Fruit fly (Drosophila melanogaster): ENCODE data around the gene IM33.
A peak's percentile ranks its signal among the peaks of the same experiment; 100 is the strongest.

Gene IM33

DNA sequence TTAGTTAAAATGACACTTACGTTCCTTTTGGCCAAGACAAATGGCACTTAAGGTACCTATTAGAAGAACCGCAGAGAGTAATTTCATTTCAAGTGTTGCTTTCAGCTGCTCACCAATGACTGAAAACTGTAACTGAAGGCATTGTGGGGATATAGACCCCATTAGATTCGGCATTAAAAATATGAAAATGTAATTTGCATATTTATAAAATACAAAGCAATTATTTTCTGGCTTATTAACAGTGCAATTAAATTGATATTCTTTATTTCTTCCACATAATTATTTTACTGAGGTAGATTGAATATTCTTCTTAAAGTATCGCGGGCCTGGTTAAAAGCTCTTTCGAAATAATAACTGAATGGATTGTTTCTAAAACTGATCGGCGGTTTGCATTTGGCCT, 27.4 kb downstream of the IM33 start, which contains the start of gene Sfp24Bd:
TSS of gene Sfp24Bd (minus strand) at position 101 of the 400 bp plus-strand sequence.
- TF ChIP-seq CG10631 (GFP tag; optimal IDR thresholded peaks at IDR 0.05): no peak
- TF ChIP-seq Eip93F (GFP tag; optimal IDR thresholded peaks at IDR 0.05): no peak
- TF ChIP-seq CG6854 (GFP tag; optimal IDR thresholded peaks at IDR 0.05): no peak
- no peak for TF ChIP-seq CG11294 (GFP tag; IDR thresholded peaks at IDR 0.05)
- no peak for TF ChIP-seq Hr39 (GFP tag; optimal IDR thresholded peaks at IDR 0.05)
- no peak for TF ChIP-seq CG8632 (GFP tag; optimal IDR thresholded peaks at IDR 0.05)
- TF ChIP-seq Blimp-1 (GFP tag; optimal IDR thresholded peaks at IDR 0.05): no peak
- no peak for TF ChIP-seq CG6808 (GFP tag; optimal IDR thresholded peaks at IDR 0.05)
- TF ChIP-seq CG3919 (GFP tag; optimal IDR thresholded peaks at IDR 0.05): no peak
- no peak for TF ChIP-seq acj6 (GFP tag; optimal IDR thresholded peaks at IDR 0.05)
- TF ChIP-seq CG32006 (GFP tag; optimal IDR thresholded peaks at IDR 0.05): no peak
- no peak for TF ChIP-seq Hr4 (GFP tag; optimal IDR thresholded peaks at IDR 0.05)

DNA sequence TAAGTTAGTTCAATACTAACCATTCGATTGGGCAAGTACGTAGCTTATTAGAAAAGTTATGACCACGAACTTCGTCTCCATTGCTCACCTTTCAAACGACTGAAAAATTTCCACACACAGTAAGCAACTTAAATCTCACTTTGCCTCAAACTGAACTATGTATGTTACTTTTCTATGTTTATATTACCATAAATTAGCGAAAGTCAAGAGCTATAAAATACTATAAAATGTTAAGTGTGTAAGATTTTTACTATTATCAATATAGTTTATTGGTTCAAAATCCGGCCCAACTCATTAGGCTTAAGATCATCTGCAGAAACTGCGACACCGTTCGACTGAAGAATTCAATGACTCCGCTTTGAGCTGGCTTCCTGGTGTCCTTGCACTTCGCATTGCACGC, 28.0 kb downstream of the IM33 start, which contains the start of gene Sfp24Ba:
TSS of gene Sfp24Ba (minus strand) at position 101 of the 400 bp plus-strand sequence.
- TF ChIP-seq Sox102F (GFP tag; optimal IDR thresholded peaks at IDR 0.05): no peak
- no peak for TF ChIP-seq lz (GFP tag; optimal IDR thresholded peaks at IDR 0.05)
- no peak for TF ChIP-seq CG31627 (GFP tag; optimal IDR thresholded peaks at IDR 0.05)
- TF ChIP-seq topi (GFP tag; optimal IDR thresholded peaks at IDR 0.05): no peak

DNA sequence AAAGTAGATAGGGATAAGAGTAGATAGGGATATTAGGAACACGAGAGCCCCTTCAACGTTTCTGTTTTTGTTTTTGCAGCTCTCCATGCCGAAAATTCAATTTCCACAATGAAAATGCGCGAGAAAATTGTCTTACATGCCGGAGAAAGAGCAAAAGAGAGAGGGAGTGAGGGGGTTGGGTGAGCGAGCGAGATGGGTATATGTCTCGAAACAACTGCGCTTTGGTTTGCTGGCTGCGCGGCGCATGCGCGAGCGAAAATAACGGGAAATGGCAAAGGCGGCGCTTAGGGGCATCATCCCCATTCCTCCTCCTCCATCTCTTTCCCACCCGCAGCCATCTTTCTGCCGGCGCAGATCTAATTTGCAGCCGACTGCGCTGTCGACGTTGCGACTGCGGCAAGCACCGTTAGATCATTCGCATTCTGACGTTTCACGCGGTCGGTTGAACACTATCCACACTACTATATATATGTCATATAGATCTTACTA, 34.1 kb downstream of the IM33 start, which contains the start of gene Drgx:
TSS of gene Drgx (plus strand) at position 439 of the 489 bp plus-strand sequence.
- TF ChIP-seq CG15336 (GFP tag; IDR thresholded peaks at IDR 0.05): no peak
- 0 out of 3 replicates have a peak, but pooled peaks have one; percentile 11 for TF ChIP-seq CG6163 (GFP tag; IDR thresholded peaks at IDR 0.05)

DNA sequence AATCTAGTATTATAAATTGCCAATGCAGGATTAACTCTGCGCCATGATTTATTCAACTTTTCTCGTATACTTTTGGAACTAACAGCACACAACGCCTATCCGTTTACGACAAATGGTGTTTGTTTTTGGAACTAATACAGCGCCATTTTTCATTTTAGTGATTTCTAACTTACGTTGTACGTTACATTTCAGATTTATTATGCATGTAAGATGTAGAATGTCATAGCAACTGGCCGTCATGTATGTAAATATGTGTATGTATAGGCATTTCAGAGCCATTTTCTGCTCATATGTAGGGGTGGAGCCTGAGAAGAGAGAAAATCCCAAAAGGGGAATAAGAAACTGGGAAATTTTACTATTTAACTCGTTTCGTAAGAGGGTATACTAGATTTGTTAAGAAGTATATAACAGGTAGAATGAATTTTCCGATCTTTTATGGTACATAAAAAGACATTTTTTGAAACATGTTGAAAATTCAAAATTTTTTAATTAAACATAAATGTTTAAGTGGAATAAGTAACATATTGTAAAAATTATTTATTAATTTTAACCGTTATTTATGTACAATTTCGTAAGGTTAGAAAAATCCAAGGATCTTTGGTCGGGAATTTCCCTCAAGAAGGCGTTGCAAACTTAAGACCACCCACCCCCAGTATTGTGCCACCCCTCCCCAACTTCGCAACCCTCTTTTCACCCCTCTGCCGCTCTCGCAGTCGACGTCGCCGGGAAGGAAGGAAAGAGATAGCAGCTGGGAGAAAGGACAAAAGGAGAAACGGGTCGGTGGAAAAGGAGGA, 38.9 kb downstream of the IM33 start:
- peak; percentile 22 for TF ChIP-seq Ets96B (tag; optimal IDR thresholded peaks at IDR 0.05)
- TF ChIP-seq CG3032 (tag; optimal IDR thresholded peaks at IDR 0.05): peak; percentile 28
- no peak for TF ChIP-seq salr (GFP tag; optimal IDR thresholded peaks at IDR 0.05)
- no peak for TF ChIP-seq CG16779 (tag; optimal IDR thresholded peaks at IDR 0.05)
- no peak for TF ChIP-seq net (GFP tag; optimal IDR thresholded peaks at IDR 0.05)
- no peak for TF ChIP-seq CG8632 (GFP tag; optimal IDR thresholded peaks at IDR 0.05)
- TF ChIP-seq CG3919 (GFP tag; optimal IDR thresholded peaks at IDR 0.05): peak; percentile 19
- no peak for TF ChIP-seq Sox15 (GFP tag; optimal IDR thresholded peaks at IDR 0.05)
- peak; percentile 13 for TF ChIP-seq achi (GFP tag; optimal IDR thresholded peaks at IDR 0.05)
- no peak for TF ChIP-seq Sox14 (GFP tag; optimal IDR thresholded peaks at IDR 0.05)
- peak; percentile 60 for TF ChIP-seq Eip78C (GFP tag)
- TF ChIP-seq ss (GFP tag; optimal IDR thresholded peaks at IDR 0.05): no peak
- peak; percentile 53 for TF ChIP-seq Hr39 (GFP tag; optimal IDR thresholded peaks at IDR 0.05)
- no peak for TF ChIP-seq CG34406 (GFP tag; optimal IDR thresholded peaks at IDR 0.05)
- TF ChIP-seq Hr4 (GFP tag; optimal IDR thresholded peaks at IDR 0.05): peak; percentile 33
- 0 out of 3 replicates have a peak, but pooled peaks have one; percentile 17 for TF ChIP-seq CG6163 (GFP tag; IDR thresholded peaks at IDR 0.05)
- peak; percentile 3 for TF ChIP-seq spab (GFP tag; optimal IDR thresholded peaks at IDR 0.05)
- TF ChIP-seq topi (GFP tag; optimal IDR thresholded peaks at IDR 0.05): peak; percentile 18
- TF ChIP-seq CG15336 (GFP tag; IDR thresholded peaks at IDR 0.05): peak; percentile 60
- no peak for TF ChIP-seq Blimp-1 (GFP tag; optimal IDR thresholded peaks at IDR 0.05)
- peak; percentile 59 for TF ChIP-seq CG31627 (GFP tag; optimal IDR thresholded peaks at IDR 0.05)
- peak; percentile 1 for TF ChIP-seq Ets21C (GFP tag; optimal IDR thresholded peaks at IDR 0.05)
- TF ChIP-seq Lpt (GFP tag; optimal IDR thresholded peaks at IDR 0.05): peak; percentile 8
- peak; percentile 18 for TF ChIP-seq OdsH (GFP tag; optimal IDR thresholded peaks at IDR 0.05)
- TF ChIP-seq Met (GFP tag; optimal IDR thresholded peaks at IDR 0.05): no peak
- no peak for TF ChIP-seq pdm3 (GFP tag; optimal IDR thresholded peaks at IDR 0.05)
- no peak for TF ChIP-seq CG10669 (GFP tag; optimal IDR thresholded peaks at IDR 0.05)
- no peak for TF ChIP-seq Sox102F (GFP tag; optimal IDR thresholded peaks at IDR 0.05)
- TF ChIP-seq CG6792 (GFP tag; optimal IDR thresholded peaks at IDR 0.05): no peak
- peak; percentile 52 for TF ChIP-seq fkh (GFP tag; optimal IDR thresholded peaks at IDR 0.05)
- peak; percentile 50 for TF ChIP-seq cyc (GFP tag; optimal IDR thresholded peaks at IDR 0.05)
- TF ChIP-seq fd85E (GFP tag; optimal IDR thresholded peaks at IDR 0.05): no peak
- no peak for TF ChIP-seq CG11762 (GFP tag; optimal IDR thresholded peaks at IDR 0.05; ENCODE audit: insufficient read depth)
- no peak for TF ChIP-seq svp (GFP tag)
- no peak for TF ChIP-seq CG7368 (GFP tag; optimal IDR thresholded peaks at IDR 0.05)
